Worm (Caenorhabditis elegans) whole organism, midembryonic: ENCODE data around the gene gst-11.

ENCODE experiments used
- klf-2 ChIP-seq: fragments of 200-800 bp; sonication (Bioruptor generic); conservative IDR thresholded peaks from 2 replicates; pipeline ENCODE4 v1.3.6; 2022; ENCODE audit warnings: missing genetic modification reagents, missing genetic modification characterization, missing compliant biosample characterization
- med-1 ChIP-seq: sonication (generic microtip); optimal IDR thresholded peaks from 2 replicates; lab custom pipeline; 2017; ENCODE audit warnings: missing genetic modification characterization, mild to moderate bottlenecking, missing compliant biosample characterization, antibody characterized with exemption, missing genetic modification reagents; ENCODE audit not compliant: insufficient read depth
- ref-1 ChIP-seq: fragments of 200-800 bp; sonication (Bioruptor generic); conservative IDR thresholded peaks from 2 replicates; pipeline ENCODE4 v1.3.6; 2022; ENCODE audit warnings: missing genetic modification reagents, missing genetic modification characterization, missing compliant biosample characterization

ce11 chrX:3599860-3600259 is 33.7 kb downstream of the gst-11 start:
- TF ChIP-seq med-1 (GFP tag; lab: Kevin White, UChicago) = no peak
- TF ChIP-seq klf-2 (GFP tag; lab: Robert Waterston, UW) = no peak
- TF ChIP-seq ref-1 (GFP tag; lab: Robert Waterston, UW) = no peak
